Fruit fly (Drosophila melanogaster) whole organism, embryonic: ENCODE results near the gene Tsp97E.

ENCODE experiments used
- Ada2b ChIP-seq: fragments of 200-800 bp; sonication (Bioruptor generic); IDR thresholded peaks from 2 replicates; pipeline ENCODE4 v1.3.6; 2022; ENCODE audit warnings: missing biosample characterization, missing genetic modification characterization
- Bdp1 ChIP-seq: fragments of 200-800 bp; sonication (Bioruptor generic); optimal IDR thresholded peaks from 3 replicates; lab custom pipeline; 2016; ENCODE audit warnings: missing biosample characterization, missing genetic modification characterization
- C15 ChIP-seq: fragments of 200-800 bp; sonication (Bioruptor generic); IDR thresholded peaks from 3 replicates; pipeline ENCODE4 v1.3.6; 2022; ENCODE audit warnings: missing biosample characterization, missing genetic modification characterization
- CG10654 ChIP-seq: fragments of 200-800 bp; sonication (Bioruptor generic); optimal IDR thresholded peaks from 2 replicates; lab custom pipeline; 2016; ENCODE audit warnings: missing biosample characterization, missing genetic modification characterization
- CG11093 ChIP-seq: fragments of 200-800 bp; sonication (Bioruptor generic); IDR thresholded peaks from 3 replicates; pipeline ENCODE4 v1.3.6; 2022; ENCODE audit warnings: missing biosample characterization, missing genetic modification characterization
- CG11456 ChIP-seq: fragments of 200-800 bp; sonication (Bioruptor generic); IDR thresholded peaks from 3 replicates; pipeline ENCODE4 v1.3.6; 2022; ENCODE audit warnings: missing biosample characterization, missing genetic modification characterization
- CG12071 ChIP-seq: fragments of 200-800 bp; sonication (Bioruptor generic); optimal IDR thresholded peaks from 3 replicates; lab custom pipeline; 2018; ENCODE audit warnings: missing biosample characterization, mild to moderate bottlenecking, missing genetic modification characterization
- CG12219 ChIP-seq: fragments of 200-800 bp; sonication (Bioruptor generic); optimal IDR thresholded peaks from 3 replicates; lab custom pipeline; 2018; ENCODE audit warnings: missing biosample characterization, mild to moderate bottlenecking, missing genetic modification characterization
- CG13775 ChIP-seq: fragments of 200-800 bp; sonication (Bioruptor generic); optimal IDR thresholded peaks from 3 replicates; lab custom pipeline; 2017; ENCODE audit warnings: missing biosample characterization, mild to moderate bottlenecking, missing genetic modification characterization
- CG1529 ChIP-seq: fragments of 200-800 bp; sonication (Bioruptor generic); optimal IDR thresholded peaks from 3 replicates; lab custom pipeline; 2018; ENCODE audit warnings: missing biosample characterization, missing genetic modification characterization
- CG15601 ChIP-seq: fragments of 200-800 bp; sonication (Bioruptor generic); optimal IDR thresholded peaks from 3 replicates; lab custom pipeline; 2019; ENCODE audit warnings: missing biosample characterization, mild to moderate bottlenecking, missing genetic modification characterization, moderate library complexity
- CG18599 ChIP-seq: fragments of 200-800 bp; sonication (Bioruptor generic); optimal IDR thresholded peaks from 3 replicates; lab custom pipeline; 2017; ENCODE audit warnings: missing biosample characterization, missing genetic modification characterization, mild to moderate bottlenecking, moderate library complexity, missing genetic modification reagents
- CG2712 ChIP-seq: fragments of 200-800 bp; optimal IDR thresholded peaks from 3 replicates; lab custom pipeline; 2019; ENCODE audit warnings: missing biosample characterization, mild to moderate bottlenecking, missing genetic modification characterization, moderate library complexity
- CG3281 ChIP-seq: fragments of 200-800 bp; sonication (Bioruptor generic); optimal IDR thresholded peaks from 3 replicates; lab custom pipeline; 2017; ENCODE audit warnings: missing biosample characterization, mild to moderate bottlenecking, missing genetic modification characterization
- CG34224 ChIP-seq: fragments of 200-800 bp; sonication (Bioruptor generic); IDR thresholded peaks from 3 replicates; pipeline ENCODE4 v1.3.6; 2022; ENCODE audit warnings: missing biosample characterization, missing genetic modification characterization; ENCODE audit not compliant: partially characterized antibody
- CG4820 ChIP-seq: fragments of 200-800 bp; sonication (Bioruptor generic); optimal IDR thresholded peaks from 3 replicates; lab custom pipeline; 2016; ENCODE audit warnings: missing biosample characterization, missing genetic modification characterization
- CG5245 ChIP-seq: fragments of 200-800 bp; sonication (Bioruptor generic); optimal IDR thresholded peaks from 3 replicates; lab custom pipeline; 2016; ENCODE audit warnings: missing biosample characterization, missing genetic modification characterization
- CG6254 ChIP-seq: fragments of 200-800 bp; sonication (Bioruptor generic); optimal IDR thresholded peaks from 3 replicates; lab custom pipeline; 2017; ENCODE audit warnings: mild to moderate bottlenecking, missing biosample characterization, missing genetic modification reagents, missing genetic modification characterization
- Chrac-16 ChIP-seq: fragments of 200-800 bp; sonication (Bioruptor generic); optimal IDR thresholded peaks from 3 replicates; lab custom pipeline; 2016; ENCODE audit warnings: missing biosample characterization, missing genetic modification characterization
- D19A ChIP-seq: fragments of 200-800 bp; optimal IDR thresholded peaks from 3 replicates; lab custom pipeline; 2019; ENCODE audit warnings: missing biosample characterization, mild to moderate bottlenecking, missing genetic modification characterization, moderate library complexity
- Dip3 ChIP-seq: fragments of 200-800 bp; sonication (Bioruptor generic); optimal IDR thresholded peaks from 3 replicates; lab custom pipeline; 2016; ENCODE audit warnings: missing biosample characterization, missing genetic modification characterization
- Ets65A ChIP-seq: fragments of 200-800 bp; sonication (Bioruptor generic); peaks from one replicate; lab custom pipeline; 2016; ENCODE audit warnings: missing biosample characterization, missing genetic modification characterization
- GATAe ChIP-seq: fragments of 200-800 bp; sonication (Bioruptor generic); conservative IDR thresholded peaks from 2 replicates; pipeline ENCODE4 v1.3.6; 2022; ENCODE audit warnings: missing biosample characterization, missing genetic modification characterization
- HHEX ChIP-seq: fragments of 200-800 bp; sonication (Bioruptor generic); optimal IDR thresholded peaks from 3 replicates; lab custom pipeline; 2017; ENCODE audit warnings: missing biosample characterization, mild to moderate bottlenecking, missing genetic modification characterization, missing genetic modification reagents
- Jarid2 ChIP-seq: fragments of 200-800 bp; sonication (Bioruptor generic); optimal IDR thresholded peaks from 3 replicates; lab custom pipeline; 2017; ENCODE audit warnings: mild to moderate bottlenecking, missing biosample characterization, missing genetic modification reagents, missing genetic modification characterization
- Med ChIP-seq: fragments of 200-800 bp; sonication (Bioruptor generic); peaks from one replicate; lab custom pipeline; 2016; ENCODE audit warnings: missing biosample characterization, missing genetic modification characterization, mild to moderate bottlenecking, inconsistent platforms, moderate library complexity
- Neu2 ChIP-seq: fragments of 200-800 bp; sonication (Bioruptor generic); optimal IDR thresholded peaks from 3 replicates; lab custom pipeline; 2016; ENCODE audit warnings: missing biosample characterization, missing genetic modification characterization, borderline replicate concordance
- Sox100B ChIP-seq: fragments of 200-800 bp; sonication (Bioruptor generic); optimal IDR thresholded peaks from 3 replicates; lab custom pipeline; 2018; ENCODE audit warnings: missing biosample characterization, mild to moderate bottlenecking, missing genetic modification characterization
- Vsx1 ChIP-seq: fragments of 200-800 bp; sonication (Bioruptor generic); optimal IDR thresholded peaks from 2 replicates; lab custom pipeline; 2017; ENCODE audit warnings: missing biosample characterization, mild to moderate bottlenecking, missing genetic modification characterization, missing genetic modification reagents
- Xbp1 ChIP-seq: fragments of 200-800 bp; sonication (Bioruptor generic); optimal IDR thresholded peaks from 3 replicates; lab custom pipeline; 2016; ENCODE audit warnings: missing biosample characterization, mild to moderate bottlenecking, missing genetic modification characterization
- YL-1 ChIP-seq: fragments of 200-800 bp; sonication (Bioruptor generic); optimal IDR thresholded peaks from 3 replicates; lab custom pipeline; 2017; ENCODE audit warnings: missing biosample characterization, mild to moderate bottlenecking, missing genetic modification characterization
- al ChIP-seq: fragments of 200-800 bp; sonication (Bioruptor generic); IDR thresholded peaks from 2 replicates; pipeline ENCODE4 v1.3.6; 2022; ENCODE audit warnings: missing biosample characterization, missing genetic modification characterization
- bbx ChIP-seq: fragments of 200-800 bp; sonication (Bioruptor generic); IDR thresholded peaks from 2 replicates; pipeline ENCODE4 v1.3.6; 2022; ENCODE audit warnings: missing biosample characterization, missing genetic modification characterization; ENCODE audit not compliant: partially characterized antibody
- ci ChIP-seq: fragments of 200-800 bp; sonication (Bioruptor generic); IDR thresholded peaks from 3 replicates; pipeline ENCODE4 v1.3.6; 2022; ENCODE audit warnings: missing biosample characterization, missing genetic modification characterization
- emc ChIP-seq: fragments of 200-800 bp; sonication (Bioruptor generic); optimal IDR thresholded peaks from 2 replicates; lab custom pipeline; 2016; ENCODE audit warnings: missing biosample characterization, missing genetic modification characterization
- her ChIP-seq: fragments of 200-800 bp; sonication (Bioruptor generic); optimal IDR thresholded peaks from 2 replicates; lab custom pipeline; 2016; ENCODE audit warnings: missing biosample characterization, missing genetic modification characterization
- maf-S ChIP-seq: fragments of 200-800 bp; sonication (Bioruptor generic); optimal IDR thresholded peaks from 2 replicates; lab custom pipeline; 2016; ENCODE audit warnings: missing biosample characterization, missing genetic modification characterization
- nmo ChIP-seq: fragments of 200-800 bp; sonication (Bioruptor generic); optimal IDR thresholded peaks from 2 replicates; lab custom pipeline; 2018; ENCODE audit warnings: missing biosample characterization, mild to moderate bottlenecking, missing genetic modification characterization, moderate library complexity
- onecut ChIP-seq: fragments of 200-800 bp; sonication (Bioruptor generic); IDR thresholded peaks from 2 replicates; pipeline ENCODE4 v1.3.6; 2022; ENCODE audit warnings: missing biosample characterization, missing genetic modification characterization
- p53 ChIP-seq: fragments of 200-800 bp; sonication (Bioruptor generic); optimal IDR thresholded peaks from 2 replicates; lab custom pipeline; 2016; ENCODE audit warnings: missing biosample characterization, missing genetic modification characterization
- pfk ChIP-seq: fragments of 200-800 bp; sonication (Bioruptor generic); optimal IDR thresholded peaks from 2 replicates; lab custom pipeline; 2018; ENCODE audit warnings: missing biosample characterization, mild to moderate bottlenecking, missing genetic modification characterization, moderate library complexity
- prd ChIP-seq, 3 experiments: fragments of >200 bp in 2 of 3; fragments of 200-800 bp in 1 of 3; sonication (Bioruptor generic) in 1 of 3; optimal IDR thresholded peaks in 2 of 3; IDR thresholded peaks in 1 of 3; 2 replicates in 2 of 3; 3 replicates in 1 of 3; pipeline versions ENCODE4 v1.3.6 to Lab custom; 2017 to 2022; ENCODE audit warnings: missing biosample characterization in 1 of 3, missing genetic modification characterization in 1 of 3
- row ChIP-seq: fragments of 200-800 bp; sonication (Bioruptor generic); IDR thresholded peaks from 3 replicates; pipeline ENCODE4 v1.3.6; 2022; ENCODE audit warnings: missing biosample characterization, missing genetic modification characterization
- sr ChIP-seq: fragments of 200-800 bp; sonication (Bioruptor generic); IDR thresholded peaks from 3 replicates; pipeline ENCODE4 v1.3.6; 2022; ENCODE audit warnings: missing biosample characterization, missing genetic modification characterization
- stc ChIP-seq: fragments of 200-800 bp; sonication (Bioruptor generic); IDR thresholded peaks from 2 replicates; pipeline ENCODE4 v1.3.6; 2022; ENCODE audit warnings: missing biosample characterization, missing genetic modification characterization
- tgo ChIP-seq: fragments of 200-800 bp; sonication (Bioruptor generic); IDR thresholded peaks from 3 replicates; pipeline ENCODE4 v1.3.6; 2022; ENCODE audit warnings: missing biosample characterization, missing genetic modification characterization
- ttk ChIP-seq: fragments of 200-800 bp; sonication (Bioruptor generic); IDR thresholded peaks from 2 replicates; pipeline ENCODE4 v2.1.2; 2022; ENCODE audit warnings: missing biosample characterization, missing genetic modification characterization
- tup ChIP-seq: fragments of 200-800 bp; sonication (Bioruptor generic); optimal IDR thresholded peaks from 2 replicates; lab custom pipeline; 2016; ENCODE audit warnings: missing biosample characterization, mild to moderate bottlenecking, missing genetic modification characterization, moderate library complexity
- vfl ChIP-seq: fragments of 200-800 bp; sonication (Bioruptor generic); optimal IDR thresholded peaks from 2 replicates; lab custom pipeline; 2016; ENCODE audit warnings: missing biosample characterization, missing genetic modification characterization
- yki ChIP-seq: fragments of >200 bp; optimal IDR thresholded peaks from 3 replicates; lab custom pipeline; 2018

Gene Tsp97E

DNA sequence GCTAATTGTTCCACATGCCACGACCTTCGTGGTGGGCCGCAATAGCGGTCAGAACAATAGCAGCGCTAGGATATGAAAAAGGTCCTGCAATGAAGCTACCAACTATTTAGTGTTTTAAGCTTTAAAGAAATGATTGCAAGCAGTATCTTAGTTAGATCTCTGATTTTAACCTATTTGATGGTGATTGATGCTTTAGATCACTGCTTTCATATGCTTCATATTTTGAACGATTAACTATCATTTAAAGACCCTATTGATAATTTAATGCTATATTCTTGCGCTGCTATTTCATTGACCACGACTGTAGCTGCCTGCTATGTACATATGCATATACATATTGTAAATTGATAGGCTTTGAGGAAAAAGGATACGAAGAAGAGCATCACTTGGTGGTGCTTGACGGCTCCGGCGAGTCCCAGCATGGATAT is 856 bp downstream of the Tsp97E start (continued):
- TF ChIP-seq her (GFP tag; lab: Kevin White, UChicago) (peak; percentile 35), CG18599 (GFP tag; lab: Kevin White, UChicago) (peak; percentile 89), YL-1 (GFP tag; lab: Kevin White, UChicago) (no peak), CG3281 (peak; percentile 82), CG34224 (GFP tag; lab: Robert Waterston, UW) (no peak), tup (GFP tag; lab: Kevin White, UChicago) (no peak), pfk (GFP tag; lab: Kevin White, UChicago) (no peak), CG4820 (GFP tag; lab: Kevin White, UChicago) (peak; percentile 79), Bdp1 (GFP tag; lab: Kevin White, UChicago) (no peak), Sox100B (GFP tag; lab: Kevin White, UChicago) (peak; percentile 76), CG10654 (GFP tag; lab: Kevin White, UChicago) (peak; percentile 5), Dip3 (GFP tag; lab: Kevin White, UChicago) (peak; percentile 41), al (no peak), GATAe (GFP tag; lab: Robert Waterston, UW) (no peak), CG5245 (GFP tag; lab: Kevin White, UChicago) (peak; percentile 79), Xbp1 (GFP tag; lab: Kevin White, UChicago) (peak; percentile 51), nmo (GFP tag; lab: Kevin White, UChicago) (peak; percentile 84), Med (GFP tag; lab: Kevin White, UChicago) (peak; percentile 97), CG11456 (GFP tag; lab: Robert Waterston, UW) (peak; percentile 70; the same call in 2 of the 3 replicates), row (GFP tag; lab: Robert Waterston, UW) (peak; percentile 35; the same call in 2 of the 3 replicates), vfl (GFP tag; lab: Kevin White, UChicago) (no peak), tgo (GFP tag; lab: Robert Waterston, UW) (peak; percentile 50; the same call in 1 of the 3 replicates), yki (lab: Kevin White, UChicago) (no peak), HHEX (GFP tag; lab: Kevin White, UChicago) (peak; percentile 58), emc (peak; percentile 2), bbx (GFP tag; lab: Robert Waterston, UW) (no peak), CG6254 (GFP tag; lab: Kevin White, UChicago) (peak; percentile 71), p53 (GFP tag; lab: Kevin White, UChicago) (peak; percentile 31), prd (optimal IDR thresholded peaks at IDR 0.05; lab: Kevin White, UChicago) (no peak), prd (GFP tag; IDR thresholded peaks at IDR 0.05; lab: Robert Waterston, UW) (peak; percentile 74), CG1529 (GFP tag; lab: Kevin White, UChicago) (peak; percentile 14), Ada2b (GFP tag; lab: Robert Waterston, UW) (peak; percentile 53; the same call in 1 of the 2 replicates), stc (GFP tag; lab: Robert Waterston, UW) (peak; percentile 38; the same call in 1 of the 2 replicates), ttk (GFP tag; lab: Robert Waterston, UW) (peak; percentile 14; the same call in 1 of the 2 replicates), CG13775 (GFP tag; lab: Kevin White, UChicago) (peak; percentile 49), D19A (tag; lab: Kevin White, UChicago) (peak; percentile 67), CG12071 (GFP tag; lab: Kevin White, UChicago) (peak; percentile 84), CG15601 (tag; lab: Kevin White, UChicago) (peak; percentile 8), CG12219 (GFP tag; lab: Kevin White, UChicago) (peak; percentile 52), maf-S (GFP tag; lab: Kevin White, UChicago) (no peak), Neu2 (GFP tag; lab: Kevin White, UChicago) (peak; percentile 53), sr (GFP tag; lab: Robert Waterston, UW) (0 out of 3 replicates have a peak, but pooled peaks have one; percentile 3), CG2712 (peak; percentile 70), Chrac-16 (GFP tag; lab: Kevin White, UChicago) (peak; percentile 6), Jarid2 (GFP tag; lab: Kevin White, UChicago) (peak; percentile 16), CG11093 (peak; percentile 56; the same call in 1 of the 3 replicates), Ets65A (GFP tag; lab: Kevin White, UChicago) (peak; percentile 96), onecut (GFP tag; lab: Robert Waterston, UW) (peak; percentile 53), Vsx1 (no peak), C15 (GFP tag; lab: Robert Waterston, UW) (peak; percentile 6; the same call in 1 of the 3 replicates), ci (GFP tag; lab: Robert Waterston, UW) (no peak)
